Fruit fly (Drosophila melanogaster): Measurements from ENCODE around the gene CenG1A.

The CenG1A gene

DNA sequence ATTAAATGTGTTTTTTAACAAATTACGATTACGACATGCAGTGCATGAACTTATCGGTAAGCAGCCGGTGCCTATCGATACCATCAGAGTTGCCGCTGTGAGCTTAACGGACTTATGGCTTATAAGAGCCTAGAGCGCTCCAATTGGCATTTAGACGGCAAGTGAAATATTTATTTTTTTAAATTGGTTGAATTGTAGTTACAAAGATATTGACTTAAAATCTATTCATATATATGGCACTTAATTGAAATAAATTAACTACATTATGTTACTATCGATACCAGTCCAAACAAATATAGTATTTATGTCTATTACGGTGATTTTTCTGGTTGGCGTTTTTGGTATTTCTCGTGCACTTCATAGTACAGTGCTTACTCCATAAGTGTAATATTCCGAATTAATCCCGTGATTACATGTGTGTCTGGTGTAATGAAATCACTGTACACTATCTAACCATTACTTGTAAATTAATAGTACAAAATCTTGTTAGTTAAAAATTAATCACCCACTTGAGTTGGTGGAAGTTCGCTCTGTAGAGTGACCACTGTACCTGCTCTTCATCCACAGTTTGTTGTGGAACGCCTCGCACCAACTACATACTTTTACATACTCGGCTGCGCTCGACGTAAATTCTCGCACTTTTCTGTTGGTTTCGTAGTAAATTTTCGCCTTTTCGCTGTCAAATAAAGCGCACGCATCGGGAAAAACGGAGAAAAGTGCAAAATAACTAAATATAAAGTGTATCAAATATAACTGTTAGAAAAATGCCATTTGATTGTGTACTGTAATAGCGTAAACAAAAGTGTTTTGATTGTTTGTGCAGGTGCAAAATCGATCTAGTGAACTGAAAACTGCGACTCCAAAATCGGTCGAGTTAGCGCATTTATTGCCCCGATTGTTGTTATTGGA is at the start of gene CenG1A, which contains the start of gene mRpS23 (continued):
- TF ChIP-seq CG15269 (tag; optimal IDR thresholded peaks at IDR 0.05) = peak; percentile 100
- peak; percentile 99 for TF ChIP-seq CkIIα-i1 (GFP tag; IDR thresholded peaks at IDR 0.05)
- TF ChIP-seq CG4424 (GFP tag; optimal IDR thresholded peaks at IDR 0.05) = peak; percentile 100
- peak; percentile 100 for TF ChIP-seq CG4854 (GFP tag; optimal IDR thresholded peaks at IDR 0.05)
- TF ChIP-seq Gsc (GFP tag; IDR thresholded peaks at IDR 0.05) = peak; percentile 99
- peak; percentile 92 for TF ChIP-seq CG30020 (tag; optimal IDR thresholded peaks at IDR 0.05)
- peak in 1 of 2 experiments; percentile 97 for TF ChIP-seq Hr78 (GFP tag; optimal IDR thresholded peaks at IDR 0.05)
- no peak for TF ChIP-seq Lpt (GFP tag; optimal IDR thresholded peaks at IDR 0.05)
- TF ChIP-seq run (tag; optimal IDR thresholded peaks at IDR 0.05) = peak; percentile 100
- peak; percentile 100 for TF ChIP-seq nerfin-1 (tag; optimal IDR thresholded peaks at IDR 0.05)
- peak; percentile 100 for TF ChIP-seq CG1529 (GFP tag; optimal IDR thresholded peaks at IDR 0.05)
- TF ChIP-seq Elba2 (GFP tag; optimal IDR thresholded peaks at IDR 0.05) = peak; percentile 99
- peak; percentile 100 for TF ChIP-seq CG11456 (GFP tag; IDR thresholded peaks at IDR 0.05)
- peak; percentile 99 for TF ChIP-seq Lhr (GFP tag; optimal IDR thresholded peaks at IDR 0.05)
- peak; percentile 100 for TF ChIP-seq CG2120 (GFP tag; optimal IDR thresholded peaks at IDR 0.05)
- TF ChIP-seq CG4820 (GFP tag; optimal IDR thresholded peaks at IDR 0.05) = peak; percentile 99
- TF ChIP-seq Chrac-16 (GFP tag; optimal IDR thresholded peaks at IDR 0.05) = peak; percentile 100
- TF ChIP-seq Meics (GFP tag; optimal IDR thresholded peaks at IDR 0.05) = peak; percentile 100
- peak; percentile 100 for TF ChIP-seq CG3847 (GFP tag; IDR thresholded peaks at IDR 0.05)
- TF ChIP-seq phol (tag; optimal IDR thresholded peaks at IDR 0.05) = peak; percentile 99
- TF ChIP-seq kay (GFP tag; optimal IDR thresholded peaks at IDR 0.05) = peak; percentile 99
- TF ChIP-seq CG15696 (tag; optimal IDR thresholded peaks at IDR 0.05) = peak; percentile 99
- peak; percentile 99 for TF ChIP-seq CG15601 (tag; optimal IDR thresholded peaks at IDR 0.05)
- peak; percentile 100 for TF ChIP-seq CG12219 (GFP tag; optimal IDR thresholded peaks at IDR 0.05)
- peak; percentile 100 for TF ChIP-seq bab2 (GFP tag; optimal IDR thresholded peaks at IDR 0.05)
- peak; percentile 100 for TF ChIP-seq ara (GFP tag; IDR thresholded peaks at IDR 0.05)
- peak; percentile 100 for TF ChIP-seq CG3281 (GFP tag; optimal IDR thresholded peaks at IDR 0.05)
- TF ChIP-seq pnt (GFP tag; optimal IDR thresholded peaks at IDR 0.05) = peak; percentile 100
- peak; percentile 81 for TF ChIP-seq CG34224 (GFP tag; IDR thresholded peaks at IDR 0.05; ENCODE audit: partially characterized antibody)
- TF ChIP-seq CG16815 (GFP tag; optimal IDR thresholded peaks at IDR 0.05) = peak; percentile 100
- peak; percentile 100 for TF ChIP-seq Med (GFP tag)
- peak; percentile 99 for TF ChIP-seq Ravus (GFP tag; IDR thresholded peaks at IDR 0.05)
- peak; percentile 60 for TF ChIP-seq Dp (GFP tag; optimal IDR thresholded peaks at IDR 0.05)
- peak; percentile 99 for TF ChIP-seq CG10565 (GFP tag; optimal IDR thresholded peaks at IDR 0.05)
- TF ChIP-seq CG14050 (GFP tag; IDR thresholded peaks at IDR 0.05) = peak; percentile 100
- peak; percentile 100 for TF ChIP-seq MBD-R2 (GFP tag; IDR thresholded peaks at IDR 0.05)
- peak; percentile 98 for TF ChIP-seq her (GFP tag; optimal IDR thresholded peaks at IDR 0.05)
- TF ChIP-seq MTF-1 (GFP tag; optimal IDR thresholded peaks at IDR 0.05; ENCODE audit: borderline replicate concordance) = peak; percentile 99
- TF ChIP-seq CG34376 (GFP tag; optimal IDR thresholded peaks at IDR 0.05) = peak; percentile 99
- peak; percentile 100 for TF ChIP-seq slbo (GFP tag; IDR thresholded peaks at IDR 0.05)
- TF ChIP-seq CG7745 (tag; optimal IDR thresholded peaks at IDR 0.05) = peak; percentile 97
- TF ChIP-seq CG14710 (tag; optimal IDR thresholded peaks at IDR 0.05) = peak; percentile 98
- peak; percentile 99 for TF ChIP-seq HmgD (GFP tag; optimal IDR thresholded peaks at IDR 0.05)
- peak; percentile 100 for TF ChIP-seq Side (GFP tag; optimal IDR thresholded peaks at IDR 0.05)
- TF ChIP-seq CG6765 (GFP tag; optimal IDR thresholded peaks at IDR 0.05) = peak; percentile 100
- TF ChIP-seq ftz-f1 (GFP tag; optimal IDR thresholded peaks at IDR 0.05) = peak; percentile 94
- TF ChIP-seq ci (GFP tag; IDR thresholded peaks at IDR 0.05) = peak; percentile 100
- peak; percentile 100 for TF ChIP-seq CG7786 (GFP tag; optimal IDR thresholded peaks at IDR 0.05)
- peak; percentile 100 for TF ChIP-seq rib (GFP tag; IDR thresholded peaks at IDR 0.05)

Data from whole organism, embryonic.